Fruit fly (Drosophila melanogaster): ENCODE results near the gene mRpL45.

dm6 chr3R:22573590-22573989 lies 44.7 kb upstream of the mRpL45 start:
- TF ChIP-seq psq (GFP tag; optimal IDR thresholded peaks at IDR 0.05): no peak
- no peak for TF ChIP-seq N (GFP tag; optimal IDR thresholded peaks at IDR 0.05)
- TF ChIP-seq OdsH (GFP tag; optimal IDR thresholded peaks at IDR 0.05): no peak
- TF ChIP-seq ey (GFP tag; optimal IDR thresholded peaks at IDR 0.05): no peak

All from whole organism, wandering third instar larva.